Fruit fly (Drosophila melanogaster) whole organism, prepupa: ENCODE results near the gene HDAC4.

Experiments
- Blimp-1 ChIP-seq: fragments of 200-800 bp; sonication (Bioruptor generic); optimal IDR thresholded peaks from 3 replicates; lab custom pipeline; 2017; ENCODE audit warnings: missing biosample characterization, missing genetic modification characterization, mild to moderate bottlenecking, moderate library complexity, missing genetic modification reagents
- CG10631 ChIP-seq: fragments of 200-800 bp; sonication (Bioruptor generic); optimal IDR thresholded peaks from 2 replicates; lab custom pipeline; 2016; ENCODE audit warnings: missing biosample characterization, missing genetic modification characterization
- CG10669 ChIP-seq: fragments of 200-800 bp; sonication (Bioruptor generic); optimal IDR thresholded peaks from 3 replicates; lab custom pipeline; 2018; ENCODE audit warnings: missing biosample characterization, mild to moderate bottlenecking, missing genetic modification characterization, moderate library complexity
- CG11762 ChIP-seq: fragments of 200-800 bp; sonication (Bioruptor generic); optimal IDR thresholded peaks from 3 replicates; lab custom pipeline; 2016; ENCODE audit warnings: missing biosample characterization, missing genetic modification characterization; ENCODE audit not compliant: insufficient read depth
- CG11902 ChIP-seq: fragments of 200-800 bp; sonication (Bioruptor generic); optimal IDR thresholded peaks from 3 replicates; lab custom pipeline; 2016; ENCODE audit warnings: missing biosample characterization, missing genetic modification characterization
- CG16779 ChIP-seq: fragments of 200-800 bp; sonication (Bioruptor generic); optimal IDR thresholded peaks from 3 replicates; lab custom pipeline; 2017; ENCODE audit warnings: missing biosample characterization, mild to moderate bottlenecking, missing genetic modification characterization
- CG31627 ChIP-seq: fragments of 200-800 bp; sonication (Bioruptor generic); optimal IDR thresholded peaks from 3 replicates; lab custom pipeline; 2016; ENCODE audit warnings: missing biosample characterization, missing genetic modification characterization
- CG32006 ChIP-seq: fragments of 200-800 bp; sonication (Bioruptor generic); optimal IDR thresholded peaks from 3 replicates; lab custom pipeline; 2017; ENCODE audit warnings: missing biosample characterization, mild to moderate bottlenecking, missing genetic modification characterization
- CG3919 ChIP-seq: fragments of 200-800 bp; sonication (Bioruptor generic); optimal IDR thresholded peaks from 3 replicates; lab custom pipeline; 2016; ENCODE audit warnings: missing biosample characterization, missing genetic modification characterization
- CG4318 ChIP-seq: fragments of 200-800 bp; sonication (Bioruptor generic); optimal IDR thresholded peaks from 3 replicates; lab custom pipeline; 2017; ENCODE audit warnings: missing biosample characterization, mild to moderate bottlenecking, missing genetic modification characterization
- CG6163 ChIP-seq: fragments of 200-800 bp; sonication (Bioruptor generic); IDR thresholded peaks from 3 replicates; pipeline ENCODE4 v1.3.6; 2022; ENCODE audit warnings: missing biosample characterization, missing genetic modification characterization
- CG6276 ChIP-seq: fragments of 200-800 bp; sonication (Bioruptor generic); optimal IDR thresholded peaks from 2 replicates; lab custom pipeline; 2017; ENCODE audit warnings: missing biosample characterization, mild to moderate bottlenecking, missing genetic modification characterization
- CG6808 ChIP-seq: fragments of 200-800 bp; sonication (Bioruptor generic); optimal IDR thresholded peaks from 3 replicates; lab custom pipeline; 2017; ENCODE audit warnings: missing biosample characterization, missing genetic modification characterization, mild to moderate bottlenecking, moderate library complexity, missing genetic modification reagents
- CG6854 ChIP-seq: fragments of 200-800 bp; sonication (Bioruptor generic); optimal IDR thresholded peaks from 2 replicates; lab custom pipeline; 2017; ENCODE audit warnings: missing biosample characterization, mild to moderate bottlenecking, missing genetic modification characterization
- CG7368 ChIP-seq: fragments of 200-800 bp; sonication (Bioruptor generic); optimal IDR thresholded peaks from 3 replicates; lab custom pipeline; 2016; ENCODE audit warnings: missing biosample characterization, missing genetic modification characterization
- CG8119 ChIP-seq: fragments of 200-800 bp; sonication (Bioruptor generic); IDR thresholded peaks from 3 replicates; pipeline ENCODE4 v1.3.6; 2022; ENCODE audit warnings: missing biosample characterization, missing genetic modification characterization
- CG9139 ChIP-seq: fragments of 200-800 bp; sonication (Bioruptor generic); optimal IDR thresholded peaks from 3 replicates; lab custom pipeline; 2017; ENCODE audit warnings: missing biosample characterization, mild to moderate bottlenecking, missing genetic modification characterization
- Eip78C ChIP-seq: fragments of 200-800 bp; sonication (Bioruptor generic); peaks from one replicate; lab custom pipeline; 2016; ENCODE audit warnings: missing biosample characterization, missing genetic modification characterization
- Eip93F ChIP-seq: fragments of 200-800 bp; sonication (Bioruptor generic); optimal IDR thresholded peaks from 2 replicates; lab custom pipeline; 2016; ENCODE audit warnings: missing biosample characterization, mild to moderate bottlenecking, missing genetic modification characterization
- Ets21C ChIP-seq: fragments of 200-800 bp; sonication (Bioruptor generic); optimal IDR thresholded peaks from 3 replicates; lab custom pipeline; 2016; ENCODE audit warnings: missing biosample characterization, missing genetic modification characterization
- Ets96B ChIP-seq: fragments of 200-800 bp; optimal IDR thresholded peaks from 2 replicates; lab custom pipeline; 2019; ENCODE audit warnings: missing biosample characterization, mild to moderate bottlenecking, missing genetic modification characterization, moderate library complexity
- Gug ChIP-seq: fragments of 200-800 bp; sonication (Bioruptor generic); IDR thresholded peaks from 2 replicates; pipeline ENCODE4 v1.3.6; 2022; ENCODE audit warnings: missing biosample characterization, missing genetic modification characterization
- Hr4 ChIP-seq: fragments of 200-800 bp; sonication (Bioruptor generic); optimal IDR thresholded peaks from 3 replicates; lab custom pipeline; 2016; ENCODE audit warnings: missing biosample characterization, missing genetic modification characterization
- Met ChIP-seq: fragments of 200-800 bp; sonication (Bioruptor generic); optimal IDR thresholded peaks from 3 replicates; lab custom pipeline; 2016; ENCODE audit warnings: missing biosample characterization, missing genetic modification characterization
- Sox14 ChIP-seq: fragments of 200-800 bp; sonication (Bioruptor generic); optimal IDR thresholded peaks from 3 replicates; lab custom pipeline; 2016; ENCODE audit warnings: missing biosample characterization, missing genetic modification characterization
- Sox15 ChIP-seq: fragments of 200-800 bp; sonication (Bioruptor generic); optimal IDR thresholded peaks from 3 replicates; lab custom pipeline; 2016; ENCODE audit warnings: missing biosample characterization, missing genetic modification characterization
- acj6 ChIP-seq: fragments of 200-800 bp; sonication (Bioruptor generic); optimal IDR thresholded peaks from 3 replicates; lab custom pipeline; 2016; ENCODE audit warnings: missing biosample characterization, missing genetic modification characterization
- cyc ChIP-seq: fragments of 200-800 bp; sonication (Bioruptor generic); optimal IDR thresholded peaks from 3 replicates; lab custom pipeline; 2016; ENCODE audit warnings: missing biosample characterization, missing genetic modification characterization
- dac ChIP-seq: fragments of 200-800 bp; sonication (Bioruptor generic); optimal IDR thresholded peaks from 2 replicates; lab custom pipeline; 2017; ENCODE audit warnings: missing biosample characterization, mild to moderate bottlenecking, missing genetic modification characterization
- dsx ChIP-seq: fragments of 200-800 bp; optimal IDR thresholded peaks from 3 replicates; lab custom pipeline; 2019; ENCODE audit warnings: missing biosample characterization, mild to moderate bottlenecking, missing genetic modification characterization, moderate library complexity; ENCODE audit not compliant: poor library complexity, severe bottlenecking
- eg ChIP-seq: fragments of 200-800 bp; sonication (Bioruptor generic); IDR thresholded peaks from 3 replicates; pipeline ENCODE4 v1.3.6; 2022; ENCODE audit warnings: missing biosample characterization, missing genetic modification characterization
- esn ChIP-seq: fragments of 200-800 bp; sonication (Bioruptor generic); optimal IDR thresholded peaks from 2 replicates; lab custom pipeline; 2016; ENCODE audit warnings: missing biosample characterization, mild to moderate bottlenecking, missing genetic modification characterization, moderate library complexity
- fd59A ChIP-seq: fragments of 200-800 bp; sonication (Bioruptor generic); optimal IDR thresholded peaks from 2 replicates; lab custom pipeline; 2017; ENCODE audit warnings: missing biosample characterization, mild to moderate bottlenecking, missing genetic modification characterization, missing genetic modification reagents
- fd85E ChIP-seq: fragments of 200-800 bp; sonication (Bioruptor generic); optimal IDR thresholded peaks from 3 replicates; lab custom pipeline; 2016; ENCODE audit warnings: missing biosample characterization, missing genetic modification characterization
- fkh ChIP-seq: fragments of 200-800 bp; sonication (Bioruptor generic); optimal IDR thresholded peaks from 3 replicates; lab custom pipeline; 2017; ENCODE audit warnings: missing biosample characterization, mild to moderate bottlenecking, missing genetic modification characterization, moderate library complexity
- lz ChIP-seq: fragments of 200-800 bp; sonication (Bioruptor generic); optimal IDR thresholded peaks from 3 replicates; lab custom pipeline; 2016; ENCODE audit warnings: missing biosample characterization, missing genetic modification characterization
- net ChIP-seq: fragments of 200-800 bp; sonication (Bioruptor generic); optimal IDR thresholded peaks from 3 replicates; lab custom pipeline; 2016; ENCODE audit warnings: missing biosample characterization, missing genetic modification characterization
- pdm3 ChIP-seq: fragments of 200-800 bp; sonication (Bioruptor generic); optimal IDR thresholded peaks from 3 replicates; lab custom pipeline; 2016; ENCODE audit warnings: missing biosample characterization, missing genetic modification characterization
- salr ChIP-seq, 2 experiments: fragments of 200-800 bp; sonication (Bioruptor generic); optimal IDR thresholded peaks; 3 replicates each; lab custom pipeline; 2016 to 2018; ENCODE audit warnings: missing biosample characterization in 2 of 2, missing genetic modification characterization in 2 of 2, mild to moderate bottlenecking in 1 of 2
- spab ChIP-seq: fragments of 200-800 bp; sonication (Bioruptor generic); optimal IDR thresholded peaks from 2 replicates; lab custom pipeline; 2017; ENCODE audit warnings: missing biosample characterization, mild to moderate bottlenecking, missing genetic modification characterization, missing genetic modification reagents
- ss ChIP-seq, 2 experiments: fragments of 200-800 bp; sonication (Bioruptor generic); optimal IDR thresholded peaks; 2 replicates in 1 of 2; 3 replicates in 1 of 2; lab custom pipeline; 2017 to 2018; ENCODE audit warnings: mild to moderate bottlenecking in 2 of 2, missing biosample characterization in 2 of 2, missing genetic modification characterization in 2 of 2, moderate library complexity in 1 of 2
- svp ChIP-seq: fragments of 200-800 bp; sonication (Bioruptor generic); peaks from one replicate; lab custom pipeline; 2016; ENCODE audit warnings: missing biosample characterization, missing genetic modification characterization
- topi ChIP-seq: fragments of 200-800 bp; sonication (Bioruptor generic); optimal IDR thresholded peaks from 3 replicates; lab custom pipeline; 2016; ENCODE audit warnings: missing biosample characterization, missing genetic modification characterization
- vri ChIP-seq: fragments of 200-800 bp; sonication (Bioruptor generic); optimal IDR thresholded peaks from 3 replicates; lab custom pipeline; 2016; ENCODE audit warnings: missing biosample characterization, mild to moderate bottlenecking, missing genetic modification characterization

HDAC4 gene

dm6 chrX:13285001-13285748, at the start of gene HDAC4, which contains the start of gene CG15743:
Gene HDAC4, minus strand, starts transcription at chrX:13285632.
Gene CG15743, plus strand, starts transcription at chrX:13285707.
- TF ChIP-seq salr (GFP tag; optimal IDR thresholded peaks at IDR 0.05; lab: Kevin White, UChicago) (no peak), CG8119 (GFP tag; lab: Robert Waterston, UW) (no peak), acj6 (GFP tag; lab: Kevin White, UChicago) (no peak), CG9139 (GFP tag; lab: Kevin White, UChicago) (no peak), Sox15 (GFP tag; lab: Kevin White, UChicago) (no peak), Blimp-1 (GFP tag; lab: Kevin White, UChicago) (no peak), Sox14 (GFP tag; lab: Kevin White, UChicago) (peak; percentile 5), CG10669 (GFP tag; lab: Kevin White, UChicago) (no peak), pdm3 (GFP tag; lab: Kevin White, UChicago) (no peak), CG7368 (GFP tag; lab: Kevin White, UChicago) (no peak), Eip78C (peak; percentile 71), eg (no peak), CG32006 (GFP tag; lab: Kevin White, UChicago) (no peak), spab (GFP tag; lab: Kevin White, UChicago) (no peak), cyc (GFP tag; lab: Kevin White, UChicago) (no peak), fkh (GFP tag; lab: Kevin White, UChicago) (no peak), CG6854 (GFP tag; lab: Kevin White, UChicago) (no peak), CG4318 (no peak), dsx (GFP tag; lab: Kevin White, UChicago) (peak; percentile 1), CG3919 (GFP tag; lab: Kevin White, UChicago) (no peak), Hr4 (GFP tag; lab: Kevin White, UChicago) (no peak), svp (GFP tag; lab: Kevin White, UChicago) (no peak), Met (GFP tag; lab: Kevin White, UChicago) (no peak), CG10631 (GFP tag; lab: Kevin White, UChicago) (no peak), CG6163 (peak; percentile 45; the same call in 1 of the 3 replicates), ss (GFP tag; optimal IDR thresholded peaks at IDR 0.05; lab: Kevin White, UChicago) (peak; percentile 28 to 45), CG16779 (tag; lab: Kevin White, UChicago) (peak; percentile 40), Eip93F (no peak), topi (GFP tag; lab: Kevin White, UChicago) (peak; percentile 35), CG11762 (GFP tag; lab: Kevin White, UChicago) (no peak), dac (GFP tag; lab: Kevin White, UChicago) (no peak), fd59A (GFP tag; lab: Kevin White, UChicago) (no peak), CG6808 (GFP tag; lab: Kevin White, UChicago) (peak; percentile 29), Gug (GFP tag; lab: Robert Waterston, UW) (no peak), CG31627 (GFP tag; lab: Kevin White, UChicago) (no peak), fd85E (no peak), vri (GFP tag; lab: Kevin White, UChicago) (no peak), esn (GFP tag; lab: Kevin White, UChicago) (peak; percentile 56), CG11902 (GFP tag; lab: Kevin White, UChicago) (no peak), lz (GFP tag; lab: Kevin White, UChicago) (peak; percentile 15), Ets21C (GFP tag; lab: Kevin White, UChicago) (no peak), net (no peak), CG6276 (peak; percentile 3), Ets96B (tag; lab: Kevin White, UChicago) (peak; percentile 27)
